Worm (Caenorhabditis elegans): Measurements from ENCODE around the gene C15B12.4.

- no peak for TF ChIP-seq flt-1 (GFP tag; IDR thresholded peaks at IDR 0.05)
- TF ChIP-seq tab-1 (GFP tag; IDR thresholded peaks at IDR 0.05), result no peak
- no peak for TF ChIP-seq klf-2 (GFP tag; conservative IDR thresholded peaks at IDR 0.05)
- no peak for TF ChIP-seq T22C8.4 (GFP tag; IDR thresholded peaks at IDR 0.05)
- TF ChIP-seq ref-1 (GFP tag; conservative IDR thresholded peaks at IDR 0.05), result no peak
Observed at ce11 chrX:6484780-6485179, 11.2 kb upstream of the C15B12.4 start, which contains the start of gene gar-1.
